Fruit fly (Drosophila melanogaster): ENCODE measurements around the gene CG43319.

The CG43319 gene

dm6 chr3R:27694583-27694982 lies 465 bp downstream of the CG43319 start, which contains the start of gene Acp98AB:
Gene Acp98AB (plus strand): TSS chr3R:27694883.
- TF ChIP-seq br (GFP tag; optimal IDR thresholded peaks at IDR 0.05) = no peak
- no peak for TF ChIP-seq rgr (GFP tag; optimal IDR thresholded peaks at IDR 0.05)
- no peak for TF ChIP-seq ey (GFP tag; optimal IDR thresholded peaks at IDR 0.05)
- no peak for TF ChIP-seq h (GFP tag; optimal IDR thresholded peaks at IDR 0.05)

- TF ChIP-seq Dfd (GFP tag; optimal IDR thresholded peaks at IDR 0.05) (no peak), tai (GFP tag; optimal IDR thresholded peaks at IDR 0.05) (no peak), Abd-B (GFP tag; optimal IDR thresholded peaks at IDR 0.05) (no peak), CrebA (GFP tag; optimal IDR thresholded peaks at IDR 0.05; ENCODE audit: borderline replicate concordance) (no peak)
Observed at dm6 chr3R:27695019-27695418, 901 bp downstream of the CG43319 start, which contains the start of gene HSPBAP1. Gene HSPBAP1 (plus strand): TSS chr3R:27695235.

dm6 chr3R:27699540-27700228 lies 5.6 kb downstream of the CG43319 start, which contains the start of gene ALiX:
Gene ALiX (minus strand): TSS chr3R:27700110.
- TF ChIP-seq Hr78 (GFP tag; optimal IDR thresholded peaks at IDR 0.05) (no peak), foxo (GFP tag; optimal IDR thresholded peaks at IDR 0.05) (no peak), Vsx2 (GFP tag; optimal IDR thresholded peaks at IDR 0.05; ENCODE audit: partially characterized antibody) (no peak), Rel (GFP tag; optimal IDR thresholded peaks at IDR 0.05) (no peak), Rel (tag; optimal IDR thresholded peaks at IDR 0.05) (peak; percentile 73), Dif (GFP tag; optimal IDR thresholded peaks at IDR 0.05; ENCODE audit: partially characterized antibody) (no peak), rgr (GFP tag; optimal IDR thresholded peaks at IDR 0.05) (no peak), dmrt93B (GFP tag; optimal IDR thresholded peaks at IDR 0.05) (no peak), dl (GFP tag; optimal IDR thresholded peaks at IDR 0.05; ENCODE audit: insufficient read depth in 1 of 2, partially characterized antibody in 2 of 2) (no peak), lola (GFP tag; optimal IDR thresholded peaks at IDR 0.05) (no peak), jim (GFP tag; optimal IDR thresholded peaks at IDR 0.05) (no peak), Dfd (GFP tag; optimal IDR thresholded peaks at IDR 0.05) (no peak), OdsH (GFP tag; optimal IDR thresholded peaks at IDR 0.05) (no peak), psq (GFP tag; optimal IDR thresholded peaks at IDR 0.05) (peak; percentile 70), GATAd (GFP tag; optimal IDR thresholded peaks at IDR 0.05) (no peak), N (GFP tag; optimal IDR thresholded peaks at IDR 0.05) (no peak)

- TF ChIP-seq usp (GFP tag; optimal IDR thresholded peaks at IDR 0.05) (no peak), CG9705 (GFP tag; optimal IDR thresholded peaks at IDR 0.05) (no peak), ey (GFP tag; optimal IDR thresholded peaks at IDR 0.05) (no peak), foxo (GFP tag; optimal IDR thresholded peaks at IDR 0.05) (no peak), Myc (optimal IDR thresholded peaks at IDR 0.05) (peak; percentile 29), lola (GFP tag; optimal IDR thresholded peaks at IDR 0.05) (no peak), fru (GFP tag; optimal IDR thresholded peaks at IDR 0.05) (no peak), psq (GFP tag; optimal IDR thresholded peaks at IDR 0.05) (peak; percentile 44), pan (optimal IDR thresholded peaks at IDR 0.05) (no peak), h (GFP tag; optimal IDR thresholded peaks at IDR 0.05) (peak; percentile 9), dmrt93B (GFP tag; optimal IDR thresholded peaks at IDR 0.05) (no peak)
Observed at dm6 chr3R:27700229-27700573, 6.1 kb downstream of the CG43319 start, which contains the start of gene btz. Gene btz (plus strand): TSS chr3R:27700361.

DNA sequence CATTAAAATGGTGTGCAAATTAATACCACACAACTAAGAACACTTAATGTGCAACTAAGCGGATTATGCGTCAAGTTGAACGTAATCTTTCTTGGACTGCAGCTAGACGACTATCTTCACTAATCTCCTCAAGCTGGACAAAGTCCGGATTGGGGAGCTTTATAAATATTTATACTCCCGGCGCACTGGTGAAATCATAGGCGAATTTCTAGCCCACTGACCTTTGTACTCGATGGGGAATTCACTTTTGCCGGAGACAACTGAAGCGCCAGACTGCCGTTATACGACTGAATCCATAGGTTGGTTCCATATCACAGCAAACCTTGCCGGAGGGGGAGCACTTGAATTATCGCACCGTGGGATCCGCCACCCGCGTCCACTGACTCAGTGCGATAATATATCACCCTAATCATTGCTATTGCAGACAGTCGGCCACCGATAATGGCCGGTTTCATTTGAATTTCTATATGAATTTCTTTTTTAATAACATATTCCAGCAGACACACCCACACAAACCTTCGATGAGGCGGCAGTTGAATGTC lies 12.0 kb downstream of the CG43319 start:
- TF ChIP-seq Rel (GFP tag; optimal IDR thresholded peaks at IDR 0.05) (no peak), Rel (tag; optimal IDR thresholded peaks at IDR 0.05) (peak; percentile 97), OdsH (GFP tag; optimal IDR thresholded peaks at IDR 0.05) (no peak)

dm6 chr3R:27706581-27707181 lies 12.6 kb downstream of the CG43319 start, which contains the start of the genes CROT and CG12877:
Gene CROT (minus strand): TSS chr3R:27706751.
Gene CG12877 (plus strand): TSS chr3R:27707100.
- TF ChIP-seq N (GFP tag; optimal IDR thresholded peaks at IDR 0.05) (no peak), br (GFP tag; optimal IDR thresholded peaks at IDR 0.05) (peak; percentile 45), Sp1 (GFP tag; optimal IDR thresholded peaks at IDR 0.05) (peak; percentile 78), GATAd (GFP tag; optimal IDR thresholded peaks at IDR 0.05) (no peak), foxo (GFP tag; optimal IDR thresholded peaks at IDR 0.05) (peak in 1 of 2 experiments; percentile 87), OdsH (GFP tag; optimal IDR thresholded peaks at IDR 0.05) (peak; percentile 65), CrebA (GFP tag; optimal IDR thresholded peaks at IDR 0.05; ENCODE audit: borderline replicate concordance) (no peak), sv (GFP tag; optimal IDR thresholded peaks at IDR 0.05) (peak; percentile 68), dl (GFP tag; optimal IDR thresholded peaks at IDR 0.05; ENCODE audit: insufficient read depth in 1 of 2, partially characterized antibody in 2 of 2) (no peak), h (GFP tag; optimal IDR thresholded peaks at IDR 0.05) (peak; percentile 62), lola (GFP tag; optimal IDR thresholded peaks at IDR 0.05) (no peak), Rel (GFP tag; optimal IDR thresholded peaks at IDR 0.05) (no peak), Rel (tag; optimal IDR thresholded peaks at IDR 0.05) (no peak), brk (GFP tag; optimal IDR thresholded peaks at IDR 0.05) (no peak), psq (GFP tag; optimal IDR thresholded peaks at IDR 0.05) (peak; percentile 79), Myc (optimal IDR thresholded peaks at IDR 0.05) (no peak), woc (GFP tag; optimal IDR thresholded peaks at IDR 0.05) (peak; percentile 39), Hr78 (GFP tag; optimal IDR thresholded peaks at IDR 0.05) (no peak), Vsx2 (GFP tag; optimal IDR thresholded peaks at IDR 0.05; ENCODE audit: partially characterized antibody) (no peak), usp (GFP tag; optimal IDR thresholded peaks at IDR 0.05) (no peak), CG9705 (GFP tag; optimal IDR thresholded peaks at IDR 0.05) (peak; percentile 83), Dif (GFP tag; optimal IDR thresholded peaks at IDR 0.05; ENCODE audit: partially characterized antibody) (no peak), Hr83 (GFP tag; optimal IDR thresholded peaks at IDR 0.05; ENCODE audit: poor library complexity, severe bottlenecking) (peak; percentile 22), jim (GFP tag; optimal IDR thresholded peaks at IDR 0.05) (peak; percentile 17), CG32264 (GFP tag; optimal IDR thresholded peaks at IDR 0.05) (no peak), Hnf4 (GFP tag; optimal IDR thresholded peaks at IDR 0.05) (no peak)
